Fruit fly (Drosophila melanogaster) S2 (cell line): ENCODE data around the gene RabX5.

Source experiments
- CG8478 ChIP-seq: fragments of >200 bp; optimal IDR thresholded peaks from 2 replicates; lab custom pipeline; 2018
- CTCF ChIP-seq, 2 experiments: fragments of >200 bp; optimal IDR thresholded peaks; 2 replicates each; lab custom pipeline; 2018

dm6 chr3L:1628176-1628866 lies 41.6 kb downstream of the RabX5 start, which contains the start of gene CG13928:
- TF ChIP-seq CTCF (optimal IDR thresholded peaks at IDR 0.05; lab: Kevin White, UChicago) (no peak), CG8478 (lab: Kevin White, UChicago) (no peak)
